Worm (Caenorhabditis elegans) whole organism, L4/young adult: ENCODE results near the gene F10A3.4.

Experiments used
- W03F9.2 ChIP-seq: fragments of 150-350 bp; optimal IDR thresholded peaks from 2 replicates; lab custom pipeline; 2014; ENCODE audit warnings: missing biosample characterization, missing genetic modification characterization
- dao-5 ChIP-seq: sonication (generic microtip); optimal IDR thresholded peaks from 2 replicates; lab custom pipeline; 2016; ENCODE audit warnings: missing genotype, missing genetic modification characterization, moderate library complexity, missing compliant biosample characterization
- him-1 ChIP-seq: sonication (generic microtip); optimal IDR thresholded peaks from 2 replicates; lab custom pipeline; 2016; ENCODE audit warnings: missing genotype, missing genetic modification reagents, missing genetic modification characterization, missing compliant biosample characterization

DNA sequence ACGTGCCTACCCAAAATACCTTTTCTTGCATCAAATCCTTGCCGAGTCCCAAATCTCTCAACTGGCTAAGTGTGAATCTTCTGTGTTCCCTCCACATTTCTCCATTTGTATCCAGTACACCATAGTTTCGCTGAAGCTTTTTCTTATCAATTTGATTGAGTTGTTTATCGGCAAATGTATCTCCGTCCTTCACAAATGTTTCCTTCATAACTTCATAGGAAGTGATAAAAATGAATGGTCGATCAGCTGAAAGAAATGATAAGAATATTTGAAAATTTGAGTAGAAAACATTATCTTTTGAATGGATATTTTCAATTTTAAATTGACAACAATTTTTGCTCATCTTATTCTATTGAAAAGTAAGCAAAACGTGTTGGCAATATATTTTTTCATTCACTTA, 26.3 kb downstream of the F10A3.4 start:
- TF ChIP-seq W03F9.2 (tag; lab: Kevin White, UChicago) (no peak), him-1 (tag; lab: Kevin White, UChicago) (no peak), dao-5 (tag; lab: Kevin White, UChicago) (no peak)
